Worm (Caenorhabditis elegans): ENCODE data around the gene nas-22.

DNA sequence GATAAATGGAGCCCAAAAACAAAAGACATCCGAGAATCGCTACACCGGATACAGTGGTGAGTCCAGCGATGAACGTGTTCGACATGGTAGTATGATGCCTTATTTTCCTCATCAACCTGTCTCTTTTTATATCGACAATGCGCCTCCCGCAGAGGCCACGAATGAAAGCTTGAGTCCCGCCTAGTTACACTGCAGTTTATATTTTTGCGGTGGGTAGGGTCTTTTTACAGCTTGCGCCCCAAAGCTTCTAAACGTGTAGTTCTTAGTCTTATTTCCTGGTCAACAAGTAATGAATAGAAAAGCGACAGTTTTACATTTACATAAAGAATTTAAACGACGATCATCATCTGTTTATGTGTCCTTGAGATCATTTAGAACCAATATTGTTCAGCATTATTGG lies 24.2 kb upstream of the nas-22 start, which contains the start of gene col-156:
- TF ChIP-seq cog-1 (tag; optimal IDR thresholded peaks at IDR 0.05) (no peak), tab-1 (GFP tag; IDR thresholded peaks at IDR 0.05) (no peak), flt-1 (GFP tag; IDR thresholded peaks at IDR 0.05) (no peak), med-1 (GFP tag; optimal IDR thresholded peaks at IDR 0.05; ENCODE audit: insufficient read depth) (no peak), ztf-23 (GFP tag; IDR thresholded peaks at IDR 0.05) (no peak), T22C8.4 (GFP tag; IDR thresholded peaks at IDR 0.05) (no peak), ztf-29 (GFP tag; IDR thresholded peaks at IDR 0.05) (no peak), ref-1 (GFP tag; conservative IDR thresholded peaks at IDR 0.05) (no peak), klf-2 (GFP tag; conservative IDR thresholded peaks at IDR 0.05) (no peak)
